Fruit fly (Drosophila melanogaster): ENCODE data around the gene Syn1.

DNA sequence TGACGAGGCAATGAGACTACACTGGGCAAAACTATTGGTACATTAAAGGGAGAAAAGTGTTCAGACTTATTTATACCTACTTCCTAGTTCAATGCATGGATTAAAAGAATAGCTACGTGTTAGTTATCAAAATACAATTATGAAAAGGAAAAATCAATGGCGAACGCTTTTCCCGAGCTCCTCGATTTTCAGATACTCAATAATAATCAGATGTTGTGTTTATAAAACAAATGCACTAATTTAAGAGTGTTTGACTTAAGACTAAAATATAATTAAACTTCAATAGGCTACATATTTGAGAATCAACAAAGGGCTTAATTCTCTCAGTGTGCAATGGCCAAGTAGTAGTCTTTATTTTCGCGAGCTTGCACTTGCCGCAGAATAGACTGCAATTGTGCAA is 54.4 kb downstream of the Syn1 start:
- TF ChIP-seq cnc (optimal IDR thresholded peaks at IDR 0.05), result no peak
- no peak for TF ChIP-seq Hr96 (GFP tag; optimal IDR thresholded peaks at IDR 0.05)
- TF ChIP-seq CG14711 (tag; optimal IDR thresholded peaks at IDR 0.05), result no peak
- TF ChIP-seq CG5204 (GFP tag; optimal IDR thresholded peaks at IDR 0.05), result no peak
- no peak for TF ChIP-seq CG12768 (GFP tag; optimal IDR thresholded peaks at IDR 0.05)
- no peak for TF ChIP-seq tj (GFP tag; optimal IDR thresholded peaks at IDR 0.05)
- no peak for TF ChIP-seq Crg-1 (GFP tag; optimal IDR thresholded peaks at IDR 0.05)
- no peak for TF ChIP-seq kay (GFP tag; ENCODE audit: borderline replicate concordance)
- no peak for TF ChIP-seq toe (GFP tag; optimal IDR thresholded peaks at IDR 0.05)
- no peak for TF ChIP-seq CG11617 (GFP tag; optimal IDR thresholded peaks at IDR 0.05)
